Worm (Caenorhabditis elegans): Measurements from ENCODE around the gene R11A8.1.

ce11 chrIV:10394858-10395257 lies 37.9 kb upstream of the R11A8.1 start, which contains the start of gene R10H10.4:
- TF ChIP-seq lin-13 (tag; optimal IDR thresholded peaks at IDR 0.05) (no peak), ztf-11 (tag; optimal IDR thresholded peaks at IDR 0.05) (no peak), snpc-4 (tag; optimal IDR thresholded peaks at IDR 0.05) (no peak), blmp-1 (tag; optimal IDR thresholded peaks at IDR 0.05) (no peak), zip-8 (tag; optimal IDR thresholded peaks at IDR 0.05) (no peak), ceh-39 (tag; optimal IDR thresholded peaks at IDR 0.05) (no peak), unc-120 (tag; optimal IDR thresholded peaks at IDR 0.05; ENCODE audit: poor library complexity, severe bottlenecking) (no peak), elt-1 (tag; optimal IDR thresholded peaks at IDR 0.05; ENCODE audit: borderline replicate concordance, insufficient read depth) (no peak), lin-32 (GFP tag; optimal IDR thresholded peaks at IDR 0.05) (no peak)
